Fruit fly (Drosophila melanogaster) S2 (cell line): ENCODE measurements around the gene fig.

Experiments used
- CG8478 ChIP-seq: fragments of >200 bp; optimal IDR thresholded peaks from 2 replicates; lab custom pipeline; 2018
- CTCF ChIP-seq, 2 experiments: fragments of >200 bp; optimal IDR thresholded peaks; 2 replicates each; lab custom pipeline; 2018

dm6 chr3R:29790183-29790582 lies 9.9 kb upstream of the fig start:
- TF ChIP-seq CG8478 (no peak), CTCF (optimal IDR thresholded peaks at IDR 0.05; lab: Kevin White, UChicago) (no peak)
